Worm (Caenorhabditis elegans) whole organism, L1 larva: ENCODE results near the gene clec-63.

Source experiments
- C16A3.4 ChIP-seq: fragments of 150-350 bp; optimal IDR thresholded peaks from 2 replicates; lab custom pipeline; 2014; ENCODE audit warnings: missing biosample characterization, missing genetic modification characterization
- F16B12.6 ChIP-seq: fragments of 150-350 bp; optimal IDR thresholded peaks from 2 replicates; lab custom pipeline; 2014; ENCODE audit warnings: missing biosample characterization, missing genetic modification characterization
- Y116A8C.19 ChIP-seq: sonication (generic microtip); optimal IDR thresholded peaks from 2 replicates; lab custom pipeline; 2016; ENCODE audit warnings: missing compliant biosample characterization, missing genetic modification characterization, borderline replicate concordance
- alr-1 ChIP-seq: fragments of 200-800 bp; sonication (Bioruptor generic); optimal IDR thresholded peaks from 2 replicates; lab custom pipeline; 2018; ENCODE audit warnings: borderline replicate concordance, mild to moderate bottlenecking, missing genetic modification characterization, missing compliant biosample characterization
- blmp-1 ChIP-seq: fragments of 150-350 bp; optimal IDR thresholded peaks from 2 replicates; lab custom pipeline; 2014; ENCODE audit warnings: missing biosample characterization, missing genetic modification characterization
- ceh-8 ChIP-seq: fragments of 200-800 bp; sonication (Bioruptor generic); optimal IDR thresholded peaks from 2 replicates; lab custom pipeline; 2018; ENCODE audit warnings: mild to moderate bottlenecking, missing genetic modification characterization, moderate library complexity, missing compliant biosample characterization
- dsc-1 ChIP-seq: sonication (generic microtip); optimal IDR thresholded peaks from 2 replicates; lab custom pipeline; 2016; ENCODE audit warnings: mild to moderate bottlenecking, missing genetic modification characterization, missing compliant biosample characterization
- egl-13 ChIP-seq: sonication (generic microtip); optimal IDR thresholded peaks from 2 replicates; lab custom pipeline; 2016; ENCODE audit warnings: missing genotype, missing genetic modification reagents, missing genetic modification characterization, missing compliant biosample characterization
- egl-27 ChIP-seq, 2 experiments: fragments of 150-350 bp in 1 of 2; sonication (generic microtip); optimal IDR thresholded peaks; 3 replicates each; lab custom pipeline; 2017 to 2018; ENCODE audit warnings: missing biosample characterization in 2 of 2, missing genetic modification characterization in 2 of 2, missing genetic modification reagents in 2 of 2
- elt-3 ChIP-seq, 6 experiments: fragments of 150-350 bp in 1 of 6; sonication (generic microtip); optimal IDR thresholded peaks; 2 replicates each; lab custom pipeline; 2017 to 2018; ENCODE audit warnings: missing biosample characterization in 6 of 6, missing genetic modification characterization in 6 of 6, inconsistent platforms in 1 of 6
- fkh-4 ChIP-seq: sonication (generic microtip); optimal IDR thresholded peaks from 2 replicates; lab custom pipeline; 2016; ENCODE audit warnings: missing compliant biosample characterization, missing genetic modification characterization, borderline replicate concordance
- fos-1 ChIP-seq: fragments of 150-350 bp; optimal IDR thresholded peaks from 2 replicates; lab custom pipeline; 2014; ENCODE audit warnings: missing biosample characterization, missing genetic modification characterization
- grh-1 ChIP-seq: fragments of 200-800 bp; sonication (Bioruptor generic); IDR thresholded peaks from 2 replicates; pipeline ENCODE4 v1.3.6; 2022; ENCODE audit warnings: missing genetic modification reagents, missing genetic modification characterization, missing compliant biosample characterization
- hlh-4 ChIP-seq: sonication (generic microtip); optimal IDR thresholded peaks from 2 replicates; lab custom pipeline; 2016; ENCODE audit warnings: mild to moderate bottlenecking, missing genetic modification characterization, missing compliant biosample characterization
- irx-1 ChIP-seq: sonication (generic microtip); optimal IDR thresholded peaks from 2 replicates; lab custom pipeline; 2016; ENCODE audit warnings: missing genetic modification characterization, missing compliant biosample characterization
- isw-1 ChIP-seq: fragments of 200-800 bp; sonication (Bioruptor generic); IDR thresholded peaks from 2 replicates; pipeline ENCODE4 v1.3.6; 2022; ENCODE audit warnings: missing genetic modification characterization, missing compliant biosample characterization
- jun-1 ChIP-seq: fragments of 150-350 bp; optimal IDR thresholded peaks from 2 replicates; lab custom pipeline; 2014; ENCODE audit warnings: missing biosample characterization, missing genetic modification reagents, missing genetic modification characterization
- lin-15B ChIP-seq: fragments of 150-350 bp; sonication (generic microtip); optimal IDR thresholded peaks from 3 replicates; lab custom pipeline; 2014; ENCODE audit warnings: missing biosample characterization, missing genetic modification characterization
- lin-35 ChIP-seq, 2 experiments: fragments of 150-350 bp; optimal IDR thresholded peaks; 2 replicates each; lab custom pipeline; 2014; ENCODE audit warnings: missing biosample characterization in 2 of 2, missing genetic modification characterization in 2 of 2, missing genetic modification reagents in 2 of 2
- lsy-2 ChIP-seq, 2 experiments: fragments of 150-350 bp; optimal IDR thresholded peaks; 2 replicates each; lab custom pipeline; 2014; ENCODE audit warnings: missing biosample characterization in 2 of 2, missing genetic modification characterization in 2 of 2
- mdl-1 ChIP-seq, 2 experiments: fragments of 150-350 bp; optimal IDR thresholded peaks; 2 replicates each; lab custom pipeline; 2014 to 2017; ENCODE audit warnings: missing biosample characterization in 2 of 2, missing genetic modification characterization in 2 of 2, inconsistent platforms in 1 of 2
- mef-2 ChIP-seq: fragments of 150-350 bp; optimal IDR thresholded peaks from 2 replicates; lab custom pipeline; 2014; ENCODE audit warnings: missing biosample characterization, missing genetic modification characterization
- mep-1 ChIP-seq: fragments of 150-350 bp; optimal IDR thresholded peaks from 2 replicates; lab custom pipeline; 2014; ENCODE audit warnings: missing biosample characterization, missing genetic modification characterization
- nhr-12 ChIP-seq: sonication (generic microtip); optimal IDR thresholded peaks from 2 replicates; lab custom pipeline; 2017; ENCODE audit warnings: missing biosample characterization, missing genetic modification characterization
- nhr-20 ChIP-seq: sonication (generic microtip); optimal IDR thresholded peaks from 2 replicates; lab custom pipeline; 2016; ENCODE audit warnings: mild to moderate bottlenecking, missing genetic modification characterization, missing compliant biosample characterization
- nhr-237 ChIP-seq: fragments of 150-350 bp; optimal IDR thresholded peaks from 2 replicates; lab custom pipeline; 2014; ENCODE audit warnings: missing biosample characterization, missing genetic modification characterization
- nhr-28 ChIP-seq: fragments of 150-350 bp; optimal IDR thresholded peaks from 2 replicates; lab custom pipeline; 2014; ENCODE audit warnings: missing biosample characterization, missing genetic modification characterization
- nhr-47 ChIP-seq: sonication (generic microtip); optimal IDR thresholded peaks from 2 replicates; lab custom pipeline; 2016; ENCODE audit warnings: mild to moderate bottlenecking, missing genetic modification characterization, moderate library complexity, missing compliant biosample characterization
- nhr-71 ChIP-seq: sonication (generic microtip); optimal IDR thresholded peaks from 2 replicates; lab custom pipeline; 2016; ENCODE audit warnings: mild to moderate bottlenecking, missing genetic modification characterization, moderate library complexity, missing compliant biosample characterization
- nhr-76 ChIP-seq: sonication (generic microtip); optimal IDR thresholded peaks from 2 replicates; lab custom pipeline; 2017; ENCODE audit warnings: missing biosample characterization, missing genetic modification characterization
- nhr-84 ChIP-seq: sonication (generic microtip); optimal IDR thresholded peaks from 2 replicates; lab custom pipeline; 2017; ENCODE audit warnings: missing biosample characterization, missing genetic modification characterization
- nhr-85 ChIP-seq: sonication (generic microtip); peaks from one replicate; lab custom pipeline; 2016; ENCODE audit warnings: missing genetic modification characterization, inconsistent platforms, missing compliant biosample characterization
- nhr-90 ChIP-seq: sonication (generic microtip); optimal IDR thresholded peaks from 2 replicates; lab custom pipeline; 2016; ENCODE audit warnings: mild to moderate bottlenecking, missing genetic modification characterization, missing compliant biosample characterization; ENCODE audit not compliant: poor library complexity
- pag-3 ChIP-seq: sonication (generic microtip); optimal IDR thresholded peaks from 2 replicates; lab custom pipeline; 2017; ENCODE audit warnings: missing genetic modification characterization, mild to moderate bottlenecking, missing compliant biosample characterization, antibody characterized with exemption, borderline replicate concordance; ENCODE audit not compliant: insufficient read depth
- pax-3 ChIP-seq: fragments of 200-800 bp; sonication (Bioruptor generic); optimal IDR thresholded peaks from 2 replicates; lab custom pipeline; 2018; ENCODE audit warnings: mild to moderate bottlenecking, missing genetic modification characterization, moderate library complexity, missing compliant biosample characterization
- rnt-1 ChIP-seq: sonication (generic microtip); optimal IDR thresholded peaks from 2 replicates; lab custom pipeline; 2016; ENCODE audit warnings: mild to moderate bottlenecking, missing genetic modification characterization, moderate library complexity, missing compliant biosample characterization
- skn-1 ChIP-seq: fragments of 150-350 bp; optimal IDR thresholded peaks from 2 replicates; lab custom pipeline; 2014; ENCODE audit warnings: missing biosample characterization, missing genetic modification characterization
- snu-23 ChIP-seq: sonication (generic microtip); optimal IDR thresholded peaks from 2 replicates; lab custom pipeline; 2016; ENCODE audit warnings: missing genetic modification characterization, missing compliant biosample characterization
- swsn-7 ChIP-seq: sonication (generic microtip); optimal IDR thresholded peaks from 2 replicates; lab custom pipeline; 2016; ENCODE audit warnings: missing genetic modification characterization, missing compliant biosample characterization
- tbx-2 ChIP-seq: sonication (generic microtip); optimal IDR thresholded peaks from 2 replicates; lab custom pipeline; 2016; ENCODE audit warnings: missing genetic modification characterization, missing compliant biosample characterization
- tlp-1 ChIP-seq: fragments of 150-350 bp; optimal IDR thresholded peaks from 2 replicates; lab custom pipeline; 2014; ENCODE audit warnings: missing biosample characterization, missing genetic modification characterization
- unc-130 ChIP-seq: fragments of 150-350 bp; optimal IDR thresholded peaks from 2 replicates; lab custom pipeline; 2017; ENCODE audit warnings: missing biosample characterization, missing genetic modification characterization, inconsistent platforms
- unc-98 ChIP-seq: fragments of 200-800 bp; sonication (Bioruptor generic); IDR thresholded peaks from 2 replicates; pipeline ENCODE4 v1.3.6; 2022; ENCODE audit warnings: missing genetic modification characterization, missing compliant biosample characterization
- vab-15 ChIP-seq: sonication (generic microtip); optimal IDR thresholded peaks from 2 replicates; lab custom pipeline; 2017; ENCODE audit warnings: missing genotype, mild to moderate bottlenecking, missing genetic modification characterization, missing compliant biosample characterization
- xbp-1 ChIP-seq: sonication (generic microtip); optimal IDR thresholded peaks from 2 replicates; lab custom pipeline; 2016; ENCODE audit warnings: missing genetic modification characterization, missing compliant biosample characterization
- zip-4 ChIP-seq: fragments of 200-800 bp; sonication (Bioruptor generic); optimal IDR thresholded peaks from 2 replicates; lab custom pipeline; 2018; ENCODE audit warnings: mild to moderate bottlenecking, missing genetic modification characterization, moderate library complexity, missing compliant biosample characterization
- ztf-4 ChIP-seq: fragments of 150-350 bp; optimal IDR thresholded peaks from 2 replicates; lab custom pipeline; 2014; ENCODE audit warnings: missing biosample characterization, missing genetic modification characterization

clec-63 gene

DNA sequence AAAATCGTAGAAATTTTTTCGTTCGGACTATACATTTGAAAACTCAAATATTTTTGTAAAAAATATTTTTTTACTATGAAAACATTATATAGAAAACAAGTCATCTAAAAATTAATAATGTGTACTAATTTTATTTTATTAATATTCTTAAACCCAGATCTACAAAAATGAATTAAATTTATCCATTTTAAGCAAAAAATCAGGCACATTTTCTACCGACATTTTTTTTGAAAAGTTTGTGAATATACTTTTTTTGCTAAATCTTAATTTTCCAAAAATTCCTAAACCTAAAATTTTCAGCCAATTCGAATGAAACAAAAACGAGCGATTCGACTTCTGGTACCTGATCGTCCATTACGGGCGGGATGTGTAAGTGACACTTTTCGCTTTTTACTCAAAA lies 44.4 kb downstream of the clec-63 start, which contains the start of gene arrd-10:
Gene arrd-10, plus strand, starts transcription at position 301 of the 400 bp plus-strand sequence.
- no peak for TF ChIP-seq mep-1 (tag; lab: Kevin White, UChicago)
- no peak for TF ChIP-seq nhr-47 (tag; lab: Kevin White, UChicago)

DNA sequence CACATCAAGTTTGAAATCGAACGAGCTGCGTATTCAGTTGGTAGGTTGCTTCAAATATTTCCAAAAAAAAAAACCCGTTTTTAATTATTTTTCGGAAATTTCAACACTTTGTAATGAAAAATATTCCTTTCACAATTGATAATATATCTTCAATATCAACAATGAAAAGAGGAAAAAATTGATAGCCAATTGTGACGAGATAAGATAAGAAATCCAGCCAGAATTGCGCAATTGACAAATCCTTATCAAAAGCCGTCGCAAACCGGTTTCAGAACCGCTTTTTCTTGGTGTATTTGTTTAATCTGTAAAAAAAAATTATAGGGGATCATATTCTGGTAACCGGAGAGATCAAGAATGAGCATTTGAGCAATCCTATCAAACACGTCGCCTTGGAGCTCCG lies 47.1 kb downstream of the clec-63 start:
- TF ChIP-seq zip-4 (GFP tag; lab: Kevin White, UChicago) (no peak), ceh-8 (GFP tag; lab: Kevin White, UChicago) (no peak), nhr-237 (tag; lab: Kevin White, UChicago) (no peak), elt-3 (tag; optimal IDR thresholded peaks at IDR 0.05; lab: Kevin White, UChicago) (peak in 5 of 6 experiments; percentile 78 to 91 (median 89)), blmp-1 (tag; lab: Kevin White, UChicago) (peak; percentile 53), xbp-1 (no peak)

DNA sequence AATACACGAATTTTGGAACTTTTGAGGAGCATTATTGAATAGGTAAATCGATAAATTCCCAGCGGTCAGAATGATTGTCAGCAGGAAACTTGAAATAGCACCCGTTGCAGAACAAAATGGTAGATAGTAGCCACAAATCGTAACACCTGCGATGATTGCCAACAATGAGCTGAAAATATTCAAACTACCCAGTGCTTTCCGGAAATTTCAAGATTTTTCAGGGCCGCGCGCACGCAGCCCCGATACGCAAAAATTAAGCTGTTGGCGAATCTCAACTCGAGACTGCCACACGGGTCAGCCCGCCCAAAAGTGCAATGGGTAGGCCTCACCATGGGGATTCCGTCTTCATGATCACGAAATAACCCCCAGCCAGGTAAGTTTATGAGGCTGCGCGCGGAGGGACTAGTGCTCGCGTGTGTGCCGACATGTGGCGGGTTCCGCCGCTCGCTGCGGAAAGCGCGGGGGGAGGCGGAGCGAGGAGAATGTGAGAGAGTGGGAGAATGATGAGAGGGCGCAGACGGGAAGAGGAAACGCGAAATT lies 49.2 kb downstream of the clec-63 start:
- TF ChIP-seq nhr-47 (tag; lab: Kevin White, UChicago) (peak; percentile 99), mef-2 (tag; lab: Kevin White, UChicago) (peak; percentile 77), nhr-28 (tag; lab: Kevin White, UChicago) (no peak), ceh-8 (GFP tag; lab: Kevin White, UChicago) (peak; percentile 95), egl-13 (peak; percentile 96), alr-1 (tag; lab: Kevin White, UChicago) (no peak), egl-27 (tag; optimal IDR thresholded peaks at IDR 0.05; lab: Kevin White, UChicago) (peak; percentile 12 to 74), snu-23 (GFP tag; lab: Kevin White, UChicago) (peak; percentile 97), unc-98 (GFP tag; lab: Robert Waterston, UW) (peak; percentile 68), isw-1 (peak; percentile 84), nhr-84 (tag; lab: Kevin White, UChicago) (no peak), F16B12.6 (tag; lab: Kevin White, UChicago) (peak; percentile 39), fos-1 (tag; lab: Kevin White, UChicago) (peak; percentile 92), pag-3 (tag; lab: Kevin White, UChicago) (no peak), mdl-1 (tag; optimal IDR thresholded peaks at IDR 0.05; lab: Kevin White, UChicago) (peak in 1 of 2 experiments; percentile 78), rnt-1 (tag; lab: Kevin White, UChicago) (peak; percentile 95), nhr-85 (tag; lab: Kevin White, UChicago) (peak; percentile 97), dsc-1 (tag; lab: Kevin White, UChicago) (peak; percentile 97), blmp-1 (tag; lab: Kevin White, UChicago) (peak; percentile 43), swsn-7 (tag; lab: Kevin White, UChicago) (peak; percentile 98), tlp-1 (tag; lab: Kevin White, UChicago) (no peak), irx-1 (tag; lab: Kevin White, UChicago) (peak; percentile 95), vab-15 (no peak), lin-15B (peak; percentile 35), pax-3 (tag; lab: Kevin White, UChicago) (peak; percentile 93), unc-130 (tag; lab: Kevin White, UChicago) (peak; percentile 88), skn-1 (tag; lab: Kevin White, UChicago) (peak; percentile 76), nhr-76 (tag; lab: Kevin White, UChicago) (peak; percentile 42), hlh-4 (peak; percentile 49), Y116A8C.19 (tag; lab: Kevin White, UChicago) (peak; percentile 34), lsy-2 (tag; optimal IDR thresholded peaks at IDR 0.05; lab: Kevin White, UChicago) (peak; percentile 79 to 85), nhr-12 (tag; lab: Kevin White, UChicago) (no peak), C16A3.4 (peak; percentile 63), ztf-4 (peak; percentile 85), nhr-90 (tag; lab: Kevin White, UChicago) (peak; percentile 99), tbx-2 (tag; lab: Kevin White, UChicago) (peak; percentile 94), lin-35 (GFP tag; optimal IDR thresholded peaks at IDR 0.05; lab: Kevin White, UChicago) (peak; percentile 69 to 89), nhr-20 (peak; percentile 97), fkh-4 (tag; lab: Kevin White, UChicago) (peak; percentile 44), nhr-71 (peak; percentile 98), jun-1 (tag; lab: Kevin White, UChicago) (peak; percentile 88), grh-1 (GFP tag; lab: Robert Waterston, UW) (peak; percentile 97)
